Worm (Caenorhabditis elegans) whole organism, L4 larva: ENCODE results near the gene grld-1.
"Not testable (repeated sequence)": the region's sequence is repeated elsewhere in the genome, so short reads cannot be mapped to it uniquely, and the experiment has no call there.

Source experiments
- F10B5.3 ChIP-seq: sonication (generic microtip); optimal IDR thresholded peaks from 2 replicates; lab custom pipeline; 2016; ENCODE audit warnings: mild to moderate bottlenecking, missing genetic modification characterization, missing compliant biosample characterization
- F26F4.8 ChIP-seq: fragments of 200-800 bp; sonication (Bioruptor generic); conservative IDR thresholded peaks from 2 replicates; pipeline ENCODE4 v1.3.6; 2022; ENCODE audit warnings: missing genetic modification characterization, missing compliant biosample characterization
- T20F7.1 ChIP-seq: fragments of 200-800 bp; sonication (Bioruptor generic); optimal IDR thresholded peaks from 2 replicates; lab custom pipeline; 2018; ENCODE audit warnings: mild to moderate bottlenecking, missing genetic modification characterization, missing compliant biosample characterization
- ZK337.2 ChIP-seq: fragments of 200-800 bp; sonication (Bioruptor generic); IDR thresholded peaks from 2 replicates; pipeline ENCODE4 v1.3.6; 2022; ENCODE audit warnings: missing genetic modification reagents, missing genetic modification characterization, missing compliant biosample characterization
- aha-1 ChIP-seq: fragments of 150-350 bp; peaks from one replicate; lab custom pipeline; 2014; ENCODE audit warnings: missing biosample characterization, missing genetic modification characterization
- ceh-28 ChIP-seq: fragments of 150-350 bp; optimal IDR thresholded peaks from 2 replicates; lab custom pipeline; 2014; ENCODE audit warnings: missing biosample characterization, missing genetic modification reagents, missing genetic modification characterization
- cey-2 ChIP-seq: sonication (generic microtip); optimal IDR thresholded peaks from 3 replicates; lab custom pipeline; 2017; ENCODE audit warnings: missing genetic modification characterization, mild to moderate bottlenecking, missing compliant biosample characterization, antibody characterized with exemption, borderline replicate concordance; ENCODE audit not compliant: insufficient read depth
- ctbp-1 ChIP-seq: fragments of 200-800 bp; sonication (Bioruptor generic); IDR thresholded peaks from 2 replicates; pipeline ENCODE4 v1.3.6; 2022; ENCODE audit warnings: missing genetic modification reagents, missing genetic modification characterization, missing compliant biosample characterization
- daf-12 ChIP-seq: fragments of 150-350 bp; optimal IDR thresholded peaks from 2 replicates; lab custom pipeline; 2014; ENCODE audit warnings: missing biosample characterization, missing genetic modification reagents, missing genetic modification characterization
- dmd-6 ChIP-seq: fragments of 200-800 bp; sonication (Bioruptor generic); IDR thresholded peaks from 2 replicates; pipeline ENCODE4 v1.3.6; 2022; ENCODE audit warnings: missing genetic modification reagents, missing genetic modification characterization, missing compliant biosample characterization
- dve-1 ChIP-seq: sonication (generic microtip); optimal IDR thresholded peaks from 2 replicates; lab custom pipeline; 2017; ENCODE audit warnings: antibody characterized with exemption, mild to moderate bottlenecking, missing genetic modification characterization, missing compliant biosample characterization; ENCODE audit not compliant: insufficient read depth
- fkh-10 ChIP-seq: fragments of 150-350 bp; optimal IDR thresholded peaks from 2 replicates; lab custom pipeline; 2014; ENCODE audit warnings: missing biosample characterization, missing genetic modification reagents, missing genetic modification characterization
- gei-8 ChIP-seq: fragments of 200-800 bp; sonication (Bioruptor generic); optimal IDR thresholded peaks from 2 replicates; lab custom pipeline; 2018; ENCODE audit warnings: mild to moderate bottlenecking, missing genetic modification characterization, missing compliant biosample characterization
- hif-1 ChIP-seq, 2 experiments: sonication (generic microtip); optimal IDR thresholded peaks; 2 replicates each; lab custom pipeline; 2016 to 2017; ENCODE audit warnings: missing compliant biosample characterization in 2 of 2, missing genetic modification characterization in 2 of 2, missing genetic modification reagents in 2 of 2, missing genotype in 2 of 2, mild to moderate bottlenecking in 1 of 2
- hlh-30 ChIP-seq: sonication (generic microtip); optimal IDR thresholded peaks from 2 replicates; lab custom pipeline; 2017; ENCODE audit warnings: antibody characterized with exemption, mild to moderate bottlenecking, missing genetic modification characterization, missing compliant biosample characterization; ENCODE audit not compliant: insufficient read depth
- hmg-1.1 ChIP-seq: fragments of 200-800 bp; sonication (Bioruptor generic); IDR thresholded peaks from 2 replicates; pipeline ENCODE4 v1.3.6; 2022; ENCODE audit warnings: missing genetic modification reagents, missing genetic modification characterization, missing compliant biosample characterization
- lin-1 ChIP-seq: fragments of 200-800 bp; sonication (Bioruptor generic); IDR thresholded peaks from 2 replicates; pipeline ENCODE4 v1.3.6; 2022; ENCODE audit warnings: missing genetic modification reagents, missing genetic modification characterization, missing compliant biosample characterization
- lin-15B ChIP-seq: fragments of 150-350 bp; sonication (generic microtip); optimal IDR thresholded peaks from 3 replicates; lab custom pipeline; 2014; ENCODE audit warnings: missing biosample characterization, missing genetic modification characterization
- lin-38 ChIP-seq: fragments of 200-800 bp; sonication (Bioruptor generic); IDR thresholded peaks from 2 replicates; pipeline ENCODE4 v1.3.6; 2022; ENCODE audit warnings: missing genetic modification reagents, missing genetic modification characterization, missing compliant biosample characterization
- mdl-1 ChIP-seq, 2 experiments: fragments of 150-350 bp in 1 of 2; sonication (generic microtip) in 1 of 2; optimal IDR thresholded peaks; 2 replicates each; lab custom pipeline; 2014 to 2017; ENCODE audit warnings: missing biosample characterization in 2 of 2, missing genetic modification characterization in 2 of 2
- mdt-29 ChIP-seq: fragments of 200-800 bp; sonication (Bioruptor generic); IDR thresholded peaks from 2 replicates; pipeline ENCODE4 v1.3.6; 2022; ENCODE audit warnings: missing genetic modification reagents, missing genetic modification characterization, missing compliant biosample characterization
- mep-1 ChIP-seq: fragments of 150-350 bp; sonication (generic microtip); optimal IDR thresholded peaks from 3 replicates; lab custom pipeline; 2014; ENCODE audit warnings: missing biosample characterization, missing genetic modification characterization
- mxl-2 ChIP-seq: fragments of 200-800 bp; sonication (Bioruptor generic); conservative IDR thresholded peaks from 2 replicates; pipeline ENCODE4 v1.3.6; 2022; ENCODE audit warnings: missing genetic modification reagents, missing genetic modification characterization, missing compliant biosample characterization
- nhr-11 ChIP-seq: fragments of 150-350 bp; optimal IDR thresholded peaks from 2 replicates; lab custom pipeline; 2014; ENCODE audit warnings: missing biosample characterization, missing genetic modification characterization
- nhr-237 ChIP-seq: sonication (generic microtip); optimal IDR thresholded peaks from 2 replicates; lab custom pipeline; 2017; ENCODE audit warnings: missing biosample characterization, missing genetic modification characterization
- nhr-25 ChIP-seq: sonication (generic microtip); optimal IDR thresholded peaks from 2 replicates; lab custom pipeline; 2017; ENCODE audit warnings: missing genetic modification characterization, mild to moderate bottlenecking, missing compliant biosample characterization, antibody characterized with exemption, moderate library complexity, borderline replicate concordance; ENCODE audit not compliant: insufficient read depth
- nhr-28 ChIP-seq: fragments of 150-350 bp; optimal IDR thresholded peaks from 2 replicates; lab custom pipeline; 2014; ENCODE audit warnings: missing biosample characterization, missing genetic modification characterization
- nhr-41 ChIP-seq: fragments of 200-800 bp; sonication (Bioruptor generic); IDR thresholded peaks from 2 replicates; pipeline ENCODE4 v1.3.6; 2022; ENCODE audit warnings: missing genetic modification reagents, missing genetic modification characterization, missing compliant biosample characterization
- nhr-6 ChIP-seq: fragments of 150-350 bp; optimal IDR thresholded peaks from 2 replicates; lab custom pipeline; 2014; ENCODE audit warnings: missing biosample characterization, missing genetic modification characterization
- nhr-76 ChIP-seq: fragments of 150-350 bp; optimal IDR thresholded peaks from 2 replicates; lab custom pipeline; 2014; ENCODE audit warnings: missing biosample characterization, missing genetic modification characterization
- nhr-77 ChIP-seq: fragments of 150-350 bp; optimal IDR thresholded peaks from 2 replicates; lab custom pipeline; 2014; ENCODE audit warnings: missing biosample characterization, missing genetic modification characterization
- pha-4 ChIP-seq, 2 experiments: fragments of 150-350 bp in 1 of 2; fragments of 200-800 bp in 1 of 2; sonication (Bioruptor generic) in 1 of 2; IDR thresholded peaks in 1 of 2; optimal IDR thresholded peaks in 1 of 2; 2 replicates each; pipeline versions ENCODE4 v1.3.6 to Lab custom; 2014 to 2022; ENCODE audit warnings: missing genetic modification characterization in 2 of 2, missing genetic modification reagents in 2 of 2, missing biosample characterization in 1 of 2, missing compliant biosample characterization in 1 of 2
- pqm-1 ChIP-seq: sonication (generic microtip); optimal IDR thresholded peaks from 2 replicates; lab custom pipeline; 2017; ENCODE audit warnings: missing biosample characterization, missing genetic modification characterization
- set-16 ChIP-seq: fragments of 200-800 bp; sonication (Bioruptor generic); IDR thresholded peaks from 2 replicates; pipeline ENCODE4 v1.3.6; 2022; ENCODE audit warnings: missing genetic modification reagents, missing genetic modification characterization, missing compliant biosample characterization
- skn-1 ChIP-seq: fragments of 150-350 bp; optimal IDR thresholded peaks from 2 replicates; lab custom pipeline; 2014; ENCODE audit warnings: missing biosample characterization, missing genetic modification characterization
- snpc-1.2 ChIP-seq: fragments of 200-800 bp; sonication (Bioruptor generic); IDR thresholded peaks from 2 replicates; pipeline ENCODE4 v1.3.6; 2022; ENCODE audit warnings: missing genetic modification reagents, missing genetic modification characterization, missing compliant biosample characterization
- unc-39 ChIP-seq: sonication (generic microtip); optimal IDR thresholded peaks from 2 replicates; lab custom pipeline; 2017; ENCODE audit warnings: missing biosample characterization, missing genetic modification characterization
- vab-7 ChIP-seq: fragments of 200-800 bp; sonication (Bioruptor generic); IDR thresholded peaks from 2 replicates; pipeline ENCODE4 v1.3.6; 2022; ENCODE audit warnings: missing genetic modification reagents, missing genetic modification characterization, missing compliant biosample characterization
- zfp-3 ChIP-seq: fragments of 200-800 bp; sonication (Bioruptor generic); conservative IDR thresholded peaks from 2 replicates; pipeline ENCODE4 v1.3.6; 2022; ENCODE audit warnings: missing genetic modification reagents, missing genetic modification characterization, missing compliant biosample characterization
- zip-11 ChIP-seq: fragments of 200-800 bp; sonication (Bioruptor generic); IDR thresholded peaks from 2 replicates; pipeline ENCODE4 v1.3.6; 2022; ENCODE audit warnings: missing genetic modification characterization, missing compliant biosample characterization
- zip-2 ChIP-seq: fragments of 150-350 bp; optimal IDR thresholded peaks from 2 replicates; lab custom pipeline; 2014; ENCODE audit warnings: missing biosample characterization, missing genetic modification characterization

Gene grld-1

ce11 chrIV:119792-120191 lies 5.9 kb downstream of the grld-1 start:
- TF ChIP-seq nhr-11 (tag; lab: Kevin White, UChicago) = no peak
- no peak for TF ChIP-seq zip-2 (tag; lab: Kevin White, UChicago)

- TF ChIP-seq F26F4.8 (GFP tag; lab: Robert Waterston, UW) (0 out of 2 replicates have a peak, but pooled peaks have one; percentile 13), hif-1 (tag; optimal IDR thresholded peaks at IDR 0.05; lab: Kevin White, UChicago) (no peak), snpc-1.2 (GFP tag; lab: Robert Waterston, UW) (no peak), lin-38 (GFP tag; lab: Robert Waterston, UW) (peak; percentile 38)
These were observed 6.9 kb downstream of the grld-1 start for ce11 chrIV:118786-119185.

- TF ChIP-seq ctbp-1 (GFP tag; lab: Robert Waterston, UW); gei-8 (GFP tag; lab: Kevin White, UChicago); mep-1 (tag; lab: Kevin White, UChicago): not testable (repeated sequence)
These were observed 14.4 kb downstream of the grld-1 start, which contains the start of gene F29C4.4 for ce11 chrIV:111377-111776. Gene F29C4.4 (plus strand): TSS chrIV:111677.

ce11 chrIV:109307-109706 lies 16.4 kb downstream of the grld-1 start, which contains the start of gene B0545.4:
Gene B0545.4 (minus strand): TSS chrIV:109407.
- TF ChIP-seq lin-1 (GFP tag; lab: Robert Waterston, UW) (no peak), hlh-30 (tag; lab: Kevin White, UChicago) (no peak), nhr-6 (tag; lab: Kevin White, UChicago) (no peak)

ce11 chrIV:102848-103247 lies 22.9 kb downstream of the grld-1 start:
- TF ChIP-seq mxl-2 (GFP tag; lab: Robert Waterston, UW) (no peak), zfp-3 (GFP tag; lab: Robert Waterston, UW) (no peak), mdt-29 (no peak), hmg-1.1 (0 out of 2 replicates have a peak, but pooled peaks have one; percentile 29), unc-39 (no peak), lin-1 (GFP tag; lab: Robert Waterston, UW) (no peak), hlh-30 (tag; lab: Kevin White, UChicago) (peak; percentile 77), nhr-41 (no peak), pha-4 (GFP tag; IDR thresholded peaks at IDR 0.05; lab: Robert Waterston, UW) (no peak), pha-4 (tag; optimal IDR thresholded peaks at IDR 0.05; lab: Kevin White, UChicago) (no peak), aha-1 (tag; lab: Kevin White, UChicago) (peak; percentile 57), nhr-28 (tag; lab: Kevin White, UChicago) (peak; percentile 56), mep-1 (tag; lab: Kevin White, UChicago) (peak; percentile 47), set-16 (GFP tag; lab: Robert Waterston, UW) (0 out of 2 replicates have a peak, but pooled peaks have one; percentile 6), F10B5.3 (tag; lab: Kevin White, UChicago) (no peak), cey-2 (tag; lab: Kevin White, UChicago) (peak; percentile 72), hif-1 (tag; optimal IDR thresholded peaks at IDR 0.05; lab: Kevin White, UChicago) (no peak), fkh-10 (GFP tag; lab: Kevin White, UChicago) (no peak), nhr-76 (tag; lab: Kevin White, UChicago) (no peak), lin-15B (tag; lab: Kevin White, UChicago) (no peak), vab-7 (no peak), pqm-1 (tag; lab: Kevin White, UChicago) (no peak), nhr-11 (tag; lab: Kevin White, UChicago) (no peak), dve-1 (peak; percentile 2), daf-12 (no peak), dmd-6 (GFP tag; lab: Robert Waterston, UW) (0 out of 2 replicates have a peak, but pooled peaks have one; percentile 18), nhr-237 (tag; lab: Kevin White, UChicago) (no peak), zip-11 (GFP tag; lab: Robert Waterston, UW) (no peak), T20F7.1 (GFP tag; lab: Kevin White, UChicago) (no peak), ZK337.2 (GFP tag; lab: Robert Waterston, UW) (no peak), nhr-25 (tag; lab: Kevin White, UChicago) (peak; percentile 41), skn-1 (tag; lab: Kevin White, UChicago) (no peak), mdl-1 (tag; optimal IDR thresholded peaks at IDR 0.05; lab: Kevin White, UChicago) (peak in 1 of 2 experiments; percentile 33), nhr-77 (tag; lab: Kevin White, UChicago) (no peak), ceh-28 (tag; lab: Kevin White, UChicago) (no peak)
